Worm (Caenorhabditis elegans) whole organism, midembryonic: ENCODE data around the gene stau-1.

Experiments used
- cog-1 ChIP-seq: sonication (generic microtip); optimal IDR thresholded peaks from 2 replicates; lab custom pipeline; 2016; ENCODE audit warnings: missing genetic modification characterization, missing compliant biosample characterization
- flt-1 ChIP-seq: fragments of 200-800 bp; sonication (Bioruptor generic); IDR thresholded peaks from 2 replicates; pipeline ENCODE4 v1.3.6; 2022; ENCODE audit warnings: missing genetic modification characterization, missing compliant biosample characterization
- klf-2 ChIP-seq: fragments of 200-800 bp; sonication (Bioruptor generic); conservative IDR thresholded peaks from 2 replicates; pipeline ENCODE4 v1.3.6; 2022; ENCODE audit warnings: missing genetic modification reagents, missing genetic modification characterization, missing compliant biosample characterization
- med-1 ChIP-seq: sonication (generic microtip); optimal IDR thresholded peaks from 2 replicates; lab custom pipeline; 2017; ENCODE audit warnings: missing genetic modification characterization, mild to moderate bottlenecking, missing compliant biosample characterization, antibody characterized with exemption, missing genetic modification reagents; ENCODE audit not compliant: insufficient read depth
- ref-1 ChIP-seq: fragments of 200-800 bp; sonication (Bioruptor generic); conservative IDR thresholded peaks from 2 replicates; pipeline ENCODE4 v1.3.6; 2022; ENCODE audit warnings: missing genetic modification reagents, missing genetic modification characterization, missing compliant biosample characterization

DNA sequence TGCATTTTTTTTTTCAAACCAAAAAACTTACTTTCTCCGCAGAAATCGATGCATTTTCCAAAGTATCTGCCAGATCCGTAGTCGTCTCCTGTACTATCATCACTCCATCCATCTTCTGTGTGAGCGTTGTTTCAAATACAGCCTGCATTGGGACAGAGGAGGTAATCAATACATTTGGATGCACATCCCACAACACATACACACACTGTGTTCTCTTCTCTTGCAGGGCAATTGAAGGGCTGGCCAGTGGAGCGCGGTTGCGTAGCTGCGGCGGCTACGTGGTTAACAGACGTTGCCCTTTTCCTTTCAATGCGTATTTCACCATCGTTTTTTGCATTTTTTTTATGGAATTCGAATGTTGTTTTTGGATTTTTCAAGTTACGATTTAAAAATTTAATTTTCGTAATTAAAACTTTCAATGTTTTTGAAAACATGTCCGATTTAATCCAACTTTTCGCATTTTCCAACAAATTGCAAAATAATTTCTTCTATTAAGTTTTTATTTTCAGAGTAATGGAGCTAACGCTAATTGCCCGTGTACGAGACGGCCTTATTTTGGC is at the start of gene stau-1, which contains the start of gene sec-22:
- TF ChIP-seq ref-1 (GFP tag; lab: Robert Waterston, UW) (no peak), flt-1 (GFP tag; lab: Robert Waterston, UW) (0 out of 2 replicates have a peak, but pooled peaks have one; percentile 37), klf-2 (no peak), cog-1 (tag; lab: Kevin White, UChicago) (no peak), med-1 (GFP tag; lab: Kevin White, UChicago) (no peak)
